Worm (Caenorhabditis elegans) whole organism, mixed stage, embryonic: ENCODE data around the gene T05E12.3.

Experiments
- M03D4.4 ChIP-seq: sonication (generic microtip); optimal IDR thresholded peaks from 2 replicates; lab custom pipeline; 2017; ENCODE audit warnings: mild to moderate bottlenecking, missing genetic modification characterization, missing compliant biosample characterization
- bed-3 ChIP-seq: fragments of 200-800 bp; sonication (Bioruptor generic); optimal IDR thresholded peaks from 3 replicates; lab custom pipeline; 2018; ENCODE audit warnings: mild to moderate bottlenecking, missing genetic modification characterization, moderate library complexity, missing compliant biosample characterization
- ceh-39 ChIP-seq: fragments of 150-350 bp; optimal IDR thresholded peaks from 2 replicates; lab custom pipeline; 2014; ENCODE audit warnings: missing biosample characterization, missing genetic modification characterization
- ceh-83 ChIP-seq: fragments of 200-800 bp; sonication (Bioruptor generic); optimal IDR thresholded peaks from 2 replicates; lab custom pipeline; 2018; ENCODE audit warnings: mild to moderate bottlenecking, missing genetic modification characterization, missing compliant biosample characterization
- cnd-1 ChIP-seq: fragments of 200-800 bp; sonication (Bioruptor generic); optimal IDR thresholded peaks from 2 replicates; lab custom pipeline; 2018; ENCODE audit warnings: mild to moderate bottlenecking, missing genetic modification characterization, missing compliant biosample characterization
- drap-1 ChIP-seq: fragments of 200-800 bp; sonication (Bioruptor generic); optimal IDR thresholded peaks from 3 replicates; lab custom pipeline; 2018; ENCODE audit warnings: mild to moderate bottlenecking, missing genetic modification characterization, missing compliant biosample characterization
- elt-1 ChIP-seq: sonication (generic microtip); optimal IDR thresholded peaks from 2 replicates; lab custom pipeline; 2017; ENCODE audit warnings: missing genetic modification characterization, mild to moderate bottlenecking, missing compliant biosample characterization, antibody characterized with exemption, moderate library complexity, borderline replicate concordance; ENCODE audit not compliant: insufficient read depth
- elt-3 ChIP-seq: fragments of 150-350 bp; optimal IDR thresholded peaks from 2 replicates; lab custom pipeline; 2014; ENCODE audit warnings: missing biosample characterization, missing genetic modification characterization
- flh-1 ChIP-seq: fragments of 200-800 bp; sonication (Bioruptor generic); optimal IDR thresholded peaks from 2 replicates; lab custom pipeline; 2018; ENCODE audit warnings: mild to moderate bottlenecking, missing genetic modification characterization, moderate library complexity, missing compliant biosample characterization
- ham-2 ChIP-seq: fragments of 200-800 bp; sonication (Bioruptor generic); optimal IDR thresholded peaks from 2 replicates; lab custom pipeline; 2018; ENCODE audit warnings: mild to moderate bottlenecking, missing genetic modification characterization, missing compliant biosample characterization
- hlh-1 ChIP-seq: fragments of 150-350 bp; optimal IDR thresholded peaks from 2 replicates; lab custom pipeline; 2014; ENCODE audit warnings: missing biosample characterization, missing genetic modification reagents, missing genetic modification characterization
- lin-32 ChIP-seq: fragments of 200-800 bp; sonication (Bioruptor generic); optimal IDR thresholded peaks from 2 replicates; lab custom pipeline; 2018; ENCODE audit warnings: mild to moderate bottlenecking, missing genetic modification characterization, missing compliant biosample characterization
- lsy-2 ChIP-seq: fragments of 150-350 bp; optimal IDR thresholded peaks from 2 replicates; lab custom pipeline; 2014; ENCODE audit warnings: missing biosample characterization, missing genetic modification characterization
- mab-5 ChIP-seq: fragments of 150-350 bp; optimal IDR thresholded peaks from 2 replicates; lab custom pipeline; 2014; ENCODE audit warnings: missing biosample characterization, missing genetic modification characterization
- mep-1 ChIP-seq: fragments of 150-350 bp; optimal IDR thresholded peaks from 2 replicates; lab custom pipeline; 2017; ENCODE audit warnings: missing biosample characterization, missing genetic modification reagents, missing genetic modification characterization, inconsistent platforms
- mls-2 ChIP-seq: sonication (generic microtip); optimal IDR thresholded peaks from 2 replicates; lab custom pipeline; 2016; ENCODE audit warnings: mild to moderate bottlenecking, missing genetic modification characterization, moderate library complexity, missing compliant biosample characterization
- nhr-12 ChIP-seq: fragments of 150-350 bp; optimal IDR thresholded peaks from 2 replicates; lab custom pipeline; 2014; ENCODE audit warnings: missing biosample characterization, missing genetic modification characterization
- nhr-2 ChIP-seq: fragments of 150-350 bp; optimal IDR thresholded peaks from 2 replicates; lab custom pipeline; 2014; ENCODE audit warnings: missing biosample characterization, missing genetic modification characterization
- nhr-237 ChIP-seq: fragments of 150-350 bp; optimal IDR thresholded peaks from 2 replicates; lab custom pipeline; 2014; ENCODE audit warnings: missing biosample characterization, missing genetic modification characterization
- nhr-28 ChIP-seq: fragments of 150-350 bp; optimal IDR thresholded peaks from 2 replicates; lab custom pipeline; 2014; ENCODE audit warnings: missing biosample characterization, missing genetic modification characterization
- pha-4 ChIP-seq: fragments of 150-350 bp; optimal IDR thresholded peaks from 2 replicates; lab custom pipeline; 2018; ENCODE audit warnings: missing biosample characterization, missing genetic modification reagents, missing genetic modification characterization
- sem-2 ChIP-seq: fragments of 200-800 bp; sonication (Bioruptor generic); optimal IDR thresholded peaks from 2 replicates; lab custom pipeline; 2018; ENCODE audit warnings: mild to moderate bottlenecking, missing genetic modification characterization, missing compliant biosample characterization
- snpc-4 ChIP-seq: fragments of 150-350 bp; optimal IDR thresholded peaks from 2 replicates; lab custom pipeline; 2014; ENCODE audit warnings: missing biosample characterization, missing genetic modification characterization
- sptf-1 ChIP-seq: sonication (generic microtip); optimal IDR thresholded peaks from 2 replicates; lab custom pipeline; 2017; ENCODE audit warnings: mild to moderate bottlenecking, missing genetic modification characterization, moderate library complexity, missing compliant biosample characterization
- tbx-8 ChIP-seq: fragments of 200-800 bp; sonication (Bioruptor generic); optimal IDR thresholded peaks from 2 replicates; lab custom pipeline; 2018; ENCODE audit warnings: mild to moderate bottlenecking, missing genetic modification characterization, moderate library complexity, missing compliant biosample characterization
- unc-120 ChIP-seq: sonication (generic microtip); optimal IDR thresholded peaks from 2 replicates; lab custom pipeline; 2017; ENCODE audit warnings: missing genetic modification characterization, missing compliant biosample characterization; ENCODE audit not compliant: poor library complexity, severe bottlenecking
- zip-8 ChIP-seq: fragments of 150-350 bp; optimal IDR thresholded peaks from 2 replicates; lab custom pipeline; 2014; ENCODE audit warnings: missing biosample characterization, missing genetic modification characterization
- ztf-11 ChIP-seq: fragments of 150-350 bp; optimal IDR thresholded peaks from 2 replicates; lab custom pipeline; 2014; ENCODE audit warnings: missing biosample characterization, missing genetic modification characterization

Gene T05E12.3

DNA sequence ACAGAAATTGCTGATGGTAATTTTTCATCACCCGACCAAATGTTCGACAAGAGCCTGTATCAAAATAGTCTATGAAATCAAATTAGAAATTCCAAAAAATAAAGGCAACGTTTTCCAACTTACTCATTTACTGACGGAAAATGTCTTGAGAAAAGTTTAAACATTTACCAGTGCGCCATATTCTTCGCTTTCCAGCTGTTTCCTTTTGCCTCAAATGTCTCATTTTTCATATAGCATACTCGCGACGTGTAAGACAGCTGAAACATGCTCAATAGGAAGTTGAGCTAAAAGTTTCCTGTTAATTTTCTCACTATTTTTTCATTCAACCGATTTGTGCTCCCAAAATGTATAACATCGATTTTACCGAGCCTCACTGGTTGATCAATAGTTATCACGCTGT, 17.8 kb downstream of the T05E12.3 start, which contains the start of gene sri-66:
sri-66 (plus strand) TSS at position 301 of the 400 bp plus-strand sequence.
- TF ChIP-seq bed-3, result no peak
- no peak for TF ChIP-seq hlh-1
- TF ChIP-seq nhr-12 (tag; lab: Kevin White, UChicago), result no peak
- TF ChIP-seq zip-8, result no peak
- TF ChIP-seq mls-2 (tag; lab: Kevin White, UChicago), result no peak
- no peak for TF ChIP-seq drap-1 (GFP tag; lab: Kevin White, UChicago)
- TF ChIP-seq lin-32 (GFP tag; lab: Kevin White, UChicago), result no peak
- no peak for TF ChIP-seq ceh-39 (tag; lab: Kevin White, UChicago)
- TF ChIP-seq mep-1 (tag; lab: Kevin White, UChicago), result no peak
- TF ChIP-seq cnd-1 (tag; lab: Kevin White, UChicago), result no peak
- no peak for TF ChIP-seq M03D4.4
- TF ChIP-seq ztf-11 (tag; lab: Kevin White, UChicago), result no peak
- TF ChIP-seq unc-120 (tag; lab: Kevin White, UChicago), result no peak
- TF ChIP-seq sptf-1 (tag; lab: Kevin White, UChicago), result no peak
- no peak for TF ChIP-seq flh-1
- TF ChIP-seq nhr-2 (tag; lab: Kevin White, UChicago), result no peak
- no peak for TF ChIP-seq nhr-28 (tag; lab: Kevin White, UChicago)

- no peak for TF ChIP-seq M03D4.4
Measured at ce11 chrV:17044500-17044899, 33.3 kb downstream of the T05E12.3 start, which contains the start of gene F28B1.2. TSS of gene F28B1.2 (plus strand) at chrV:17044800.

ce11 chrV:17042263-17042662, 35.5 kb downstream of the T05E12.3 start, which contains the start of gene hpo-33:
TSS of gene hpo-33 (plus strand) at chrV:17042563.
- no peak for TF ChIP-seq nhr-2 (tag; lab: Kevin White, UChicago)
- no peak for TF ChIP-seq lin-32 (GFP tag; lab: Kevin White, UChicago)
- TF ChIP-seq elt-1 (tag; lab: Kevin White, UChicago), result no peak
- no peak for TF ChIP-seq M03D4.4
- TF ChIP-seq mab-5 (tag; lab: Kevin White, UChicago), result no peak
- TF ChIP-seq sem-2 (GFP tag; lab: Kevin White, UChicago), result no peak
- no peak for TF ChIP-seq pha-4 (tag; lab: Kevin White, UChicago)
- TF ChIP-seq ham-2, result no peak
- no peak for TF ChIP-seq bed-3
- no peak for TF ChIP-seq elt-3
- TF ChIP-seq nhr-237 (tag; lab: Kevin White, UChicago), result no peak

DNA sequence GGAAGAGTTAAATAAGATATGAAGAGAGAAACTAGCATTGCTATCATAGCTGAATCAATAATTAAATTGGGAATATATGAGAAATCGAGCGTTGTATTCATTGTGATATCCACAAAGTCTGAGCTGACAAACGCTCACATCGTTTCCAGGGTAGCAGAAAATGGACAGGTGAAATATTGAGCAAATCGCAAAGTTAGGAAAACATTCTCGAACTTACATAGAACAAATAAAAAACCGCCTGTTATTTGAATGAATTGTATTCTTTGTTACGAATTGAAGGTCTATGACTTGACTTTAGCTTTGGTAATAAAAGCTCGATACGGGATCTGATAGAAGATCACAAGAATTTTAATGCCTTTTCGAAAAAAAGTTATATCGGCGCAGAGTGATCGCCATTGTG, 41.9 kb downstream of the T05E12.3 start, which contains the start of gene srz-94:
srz-94 (minus strand) TSS at position 101 of the 400 bp plus-strand sequence.
- TF ChIP-seq ztf-11 (tag; lab: Kevin White, UChicago) (no peak), elt-3 (no peak), zip-8 (no peak), lsy-2 (tag; lab: Kevin White, UChicago) (no peak), sptf-1 (tag; lab: Kevin White, UChicago) (no peak), nhr-28 (tag; lab: Kevin White, UChicago) (no peak), pha-4 (tag; lab: Kevin White, UChicago) (no peak), ceh-83 (GFP tag; lab: Kevin White, UChicago) (no peak)

- TF ChIP-seq mep-1 (tag; lab: Kevin White, UChicago) (no peak), ham-2 (no peak), unc-120 (tag; lab: Kevin White, UChicago) (no peak), nhr-237 (tag; lab: Kevin White, UChicago) (no peak), mab-5 (tag; lab: Kevin White, UChicago) (no peak), mls-2 (tag; lab: Kevin White, UChicago) (no peak), snpc-4 (tag; lab: Kevin White, UChicago) (no peak), tbx-8 (GFP tag; lab: Kevin White, UChicago) (no peak), M03D4.4 (no peak), ztf-11 (tag; lab: Kevin White, UChicago) (no peak), nhr-28 (tag; lab: Kevin White, UChicago) (no peak), lsy-2 (tag; lab: Kevin White, UChicago) (no peak)
Measured at ce11 chrV:17030430-17030829, 47.4 kb downstream of the T05E12.3 start.
